Fruit fly (Drosophila melanogaster) whole organism, pupa: Measurements from ENCODE around the gene Dis3.

ENCODE experiments used
- CG8301 ChIP-seq: fragments of 200-800 bp; sonication (Bioruptor generic); optimal IDR thresholded peaks from 2 replicates; lab custom pipeline; 2018; ENCODE audit warnings: missing biosample characterization, mild to moderate bottlenecking, missing genetic modification characterization
- Pif1A ChIP-seq: fragments of 200-800 bp; sonication (Bioruptor generic); optimal IDR thresholded peaks from 3 replicates; lab custom pipeline; 2016; ENCODE audit warnings: missing biosample characterization, missing genetic modification characterization
- fd96Ca ChIP-seq: fragments of 200-800 bp; sonication (Bioruptor generic); IDR thresholded peaks from 3 replicates; pipeline ENCODE4 v1.3.6; 2022; ENCODE audit warnings: missing biosample characterization, missing genetic modification characterization

DNA sequence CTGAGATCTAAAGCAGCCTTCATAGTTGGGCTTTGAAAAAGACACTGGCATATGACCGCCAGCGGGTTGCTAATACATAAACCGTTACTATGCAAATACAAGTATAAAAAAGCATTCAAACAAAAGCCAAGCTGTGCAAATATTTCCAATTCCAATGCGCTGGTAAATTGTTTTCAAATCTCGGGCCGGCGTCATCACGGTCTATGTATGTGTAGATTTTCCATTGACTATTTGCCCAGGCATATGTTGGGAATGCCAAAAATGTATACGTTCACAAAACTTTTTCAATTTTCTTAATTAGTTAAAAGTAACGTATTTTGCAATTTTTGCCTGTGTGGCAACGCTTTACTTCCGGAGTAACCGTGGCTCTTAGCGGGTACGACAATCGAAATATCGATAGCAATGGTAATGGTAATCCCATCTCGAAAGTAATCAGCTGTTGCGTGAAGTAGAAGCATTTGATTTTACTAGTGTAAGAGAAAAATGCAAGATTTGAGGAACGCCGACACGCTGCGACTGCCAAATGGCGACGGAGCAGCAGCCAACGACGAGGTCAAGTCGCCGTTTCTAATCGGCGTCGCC, 43.4 kb upstream of the Dis3 start, which contains the start of the genes CG34290 and Uck:
- peak; percentile 28 for TF ChIP-seq Pif1A (GFP tag; lab: Kevin White, UChicago)
- TF ChIP-seq CG8301: peak; percentile 20
- peak; percentile 36; the same call in 1 of the 3 replicates for TF ChIP-seq fd96Ca (GFP tag; lab: Robert Waterston, UW)
